Fruit fly (Drosophila melanogaster) whole organism, embryonic: ENCODE measurements around the gene CG13390.

Source experiments
- Abd-B ChIP-seq: fragments of 200-800 bp; sonication (Bioruptor generic); optimal IDR thresholded peaks from 2 replicates; lab custom pipeline; 2018; ENCODE audit warnings: missing biosample characterization, mild to moderate bottlenecking, missing genetic modification characterization, moderate library complexity
- Bdp1 ChIP-seq: fragments of 200-800 bp; sonication (Bioruptor generic); optimal IDR thresholded peaks from 3 replicates; lab custom pipeline; 2016; ENCODE audit warnings: missing biosample characterization, missing genetic modification characterization
- CG11093 ChIP-seq: fragments of 200-800 bp; sonication (Bioruptor generic); IDR thresholded peaks from 3 replicates; pipeline ENCODE4 v1.3.6; 2022; ENCODE audit warnings: missing biosample characterization, missing genetic modification characterization
- CG11696 ChIP-seq: fragments of 200-800 bp; sonication (Bioruptor generic); IDR thresholded peaks from 2 replicates; pipeline ENCODE4 v1.3.6; 2022; ENCODE audit warnings: missing biosample characterization, missing genetic modification characterization
- CG13296 ChIP-seq: fragments of 200-800 bp; sonication (Bioruptor generic); optimal IDR thresholded peaks from 3 replicates; lab custom pipeline; 2018; ENCODE audit warnings: missing biosample characterization, mild to moderate bottlenecking, missing genetic modification characterization
- CG15073 ChIP-seq: fragments of 200-800 bp; sonication (Bioruptor generic); optimal IDR thresholded peaks from 2 replicates; lab custom pipeline; 2016; ENCODE audit warnings: missing biosample characterization, missing genetic modification characterization
- CG16779 ChIP-seq: fragments of 200-800 bp; sonication (Bioruptor generic); IDR thresholded peaks from 2 replicates; pipeline ENCODE4 v1.3.6; 2022; ENCODE audit warnings: missing biosample characterization, missing genetic modification characterization
- CG1832 ChIP-seq: fragments of 200-800 bp; sonication (Bioruptor generic); optimal IDR thresholded peaks from 2 replicates; lab custom pipeline; 2017; ENCODE audit warnings: missing biosample characterization, mild to moderate bottlenecking, missing genetic modification characterization, inconsistent platforms
- CG30431 ChIP-seq: fragments of 200-800 bp; sonication (Bioruptor generic); optimal IDR thresholded peaks from 2 replicates; lab custom pipeline; 2017; ENCODE audit warnings: missing biosample characterization, missing genetic modification characterization
- CG32532 ChIP-seq: fragments of 200-800 bp; sonication (Bioruptor generic); IDR thresholded peaks from 2 replicates; pipeline ENCODE4 v1.3.6; 2022; ENCODE audit warnings: missing biosample characterization, missing genetic modification characterization
- CG3281 ChIP-seq: fragments of 200-800 bp; sonication (Bioruptor generic); optimal IDR thresholded peaks from 3 replicates; lab custom pipeline; 2017; ENCODE audit warnings: missing biosample characterization, mild to moderate bottlenecking, missing genetic modification characterization
- CG3838 ChIP-seq: fragments of 200-800 bp; sonication (Bioruptor generic); optimal IDR thresholded peaks from 3 replicates; lab custom pipeline; 2016; ENCODE audit warnings: missing biosample characterization, missing genetic modification characterization
- CG42726 ChIP-seq: fragments of 200-800 bp; sonication (Bioruptor generic); IDR thresholded peaks from 2 replicates; pipeline ENCODE4 v1.3.6; 2022; ENCODE audit warnings: missing biosample characterization, missing genetic modification characterization; ENCODE audit not compliant: partially characterized antibody
- CG4282 ChIP-seq: fragments of 200-800 bp; sonication (Bioruptor generic); optimal IDR thresholded peaks from 2 replicates; lab custom pipeline; 2016; ENCODE audit warnings: missing biosample characterization, missing genetic modification characterization
- CG4424 ChIP-seq: fragments of 200-800 bp; sonication (Bioruptor generic); optimal IDR thresholded peaks from 3 replicates; lab custom pipeline; 2016; ENCODE audit warnings: missing biosample characterization, missing genetic modification characterization
- CG8478 ChIP-seq: fragments of >200 bp; optimal IDR thresholded peaks from 2 replicates; lab custom pipeline; 2018
- CG8944 ChIP-seq: fragments of 200-800 bp; sonication (Bioruptor generic); optimal IDR thresholded peaks from 3 replicates; lab custom pipeline; 2016; ENCODE audit warnings: missing biosample characterization, missing genetic modification characterization
- CG9876 ChIP-seq: fragments of 200-800 bp; sonication (Bioruptor generic); optimal IDR thresholded peaks from 2 replicates; lab custom pipeline; 2016; ENCODE audit warnings: missing biosample characterization, missing genetic modification characterization
- CkIIα-i1 ChIP-seq: fragments of 200-800 bp; sonication (Bioruptor generic); IDR thresholded peaks from 2 replicates; pipeline ENCODE4 v1.3.6; 2022; ENCODE audit warnings: missing biosample characterization, missing genetic modification characterization
- D19A ChIP-seq: fragments of 200-800 bp; optimal IDR thresholded peaks from 3 replicates; lab custom pipeline; 2019; ENCODE audit warnings: missing biosample characterization, mild to moderate bottlenecking, missing genetic modification characterization, moderate library complexity
- Dek ChIP-seq: fragments of 200-800 bp; sonication (Bioruptor generic); optimal IDR thresholded peaks from 3 replicates; lab custom pipeline; 2019; ENCODE audit warnings: missing biosample characterization, mild to moderate bottlenecking, missing genetic modification characterization, moderate library complexity
- Dip3 ChIP-seq: fragments of 200-800 bp; sonication (Bioruptor generic); optimal IDR thresholded peaks from 3 replicates; lab custom pipeline; 2016; ENCODE audit warnings: missing biosample characterization, missing genetic modification characterization
- Dref ChIP-seq: fragments of 200-800 bp; sonication (Bioruptor generic); IDR thresholded peaks from 2 replicates; pipeline ENCODE4 v1.3.6; 2022; ENCODE audit warnings: missing biosample characterization, missing genetic modification characterization
- Drgx ChIP-seq: fragments of 200-800 bp; sonication (Bioruptor generic); IDR thresholded peaks from 2 replicates; pipeline ENCODE4 v1.3.6; 2022; ENCODE audit warnings: missing biosample characterization, missing genetic modification characterization
- E2f1 ChIP-seq: fragments of 200-800 bp; sonication (Bioruptor generic); IDR thresholded peaks from 2 replicates; pipeline ENCODE4 v1.3.6; 2022; ENCODE audit warnings: missing biosample characterization, missing genetic modification characterization
- Fer3 ChIP-seq: fragments of 200-800 bp; sonication (Bioruptor generic); optimal IDR thresholded peaks from 2 replicates; lab custom pipeline; 2018; ENCODE audit warnings: missing biosample characterization, mild to moderate bottlenecking, missing genetic modification characterization, moderate library complexity
- HmgD ChIP-seq: fragments of 200-800 bp; sonication (Bioruptor generic); optimal IDR thresholded peaks from 3 replicates; lab custom pipeline; 2016; ENCODE audit warnings: missing biosample characterization, missing genetic modification characterization
- Lhr ChIP-seq: fragments of 200-800 bp; sonication (Bioruptor generic); optimal IDR thresholded peaks from 3 replicates; lab custom pipeline; 2017; ENCODE audit warnings: mild to moderate bottlenecking, missing biosample characterization, missing genetic modification reagents, missing genetic modification characterization
- Meics ChIP-seq: fragments of 200-800 bp; sonication (Bioruptor generic); optimal IDR thresholded peaks from 2 replicates; lab custom pipeline; 2017; ENCODE audit warnings: missing biosample characterization, mild to moderate bottlenecking, missing genetic modification characterization
- Mrtf ChIP-seq: fragments of 200-800 bp; sonication (Bioruptor generic); IDR thresholded peaks from 3 replicates; pipeline ENCODE4 v1.3.6; 2022; ENCODE audit warnings: missing biosample characterization, missing genetic modification characterization
- NC2α ChIP-seq: fragments of 200-800 bp; sonication (Bioruptor generic); optimal IDR thresholded peaks from 2 replicates; lab custom pipeline; 2016; ENCODE audit warnings: missing biosample characterization, missing genetic modification characterization
- NFAT ChIP-seq: fragments of 200-800 bp; sonication (Bioruptor generic); IDR thresholded peaks from 2 replicates; pipeline ENCODE4 v1.3.6; 2022; ENCODE audit warnings: missing biosample characterization, missing genetic modification characterization
- Pdp1 ChIP-seq, 2 experiments: fragments of 200-800 bp; sonication (Bioruptor generic); optimal IDR thresholded peaks; 3 replicates each; lab custom pipeline; 2016; ENCODE audit warnings: missing biosample characterization in 2 of 2, missing genetic modification characterization in 2 of 2, mild to moderate bottlenecking in 1 of 2, moderate library complexity in 1 of 2
- Sox100B ChIP-seq: fragments of 200-800 bp; sonication (Bioruptor generic); optimal IDR thresholded peaks from 3 replicates; lab custom pipeline; 2018; ENCODE audit warnings: missing biosample characterization, mild to moderate bottlenecking, missing genetic modification characterization
- ase ChIP-seq: fragments of 200-800 bp; sonication (Bioruptor generic); IDR thresholded peaks from 3 replicates; pipeline ENCODE4 v1.3.6; 2022; ENCODE audit warnings: missing biosample characterization, missing genetic modification characterization
- ato ChIP-seq: fragments of 200-800 bp; sonication (Bioruptor generic); IDR thresholded peaks from 2 replicates; pipeline ENCODE4 v1.3.6; 2022; ENCODE audit warnings: missing biosample characterization, missing genetic modification characterization; ENCODE audit not compliant: partially characterized antibody
- cad ChIP-seq: fragments of >200 bp; optimal IDR thresholded peaks from 2 replicates; lab custom pipeline; 2017; ENCODE audit warnings: missing biosample characterization, missing genetic modification characterization
- cg ChIP-seq: fragments of 200-800 bp; sonication (Bioruptor generic); optimal IDR thresholded peaks from 3 replicates; lab custom pipeline; 2019; ENCODE audit warnings: missing biosample characterization, mild to moderate bottlenecking, missing genetic modification characterization, moderate library complexity
- crp ChIP-seq, 2 experiments: fragments of 200-800 bp; sonication (Bioruptor generic); optimal IDR thresholded peaks; 2 replicates in 1 of 2; 3 replicates in 1 of 2; lab custom pipeline; 2017; ENCODE audit warnings: missing biosample characterization in 2 of 2, missing genetic modification characterization in 2 of 2, mild to moderate bottlenecking in 1 of 2, moderate library complexity in 1 of 2
- en ChIP-seq: fragments of 200-800 bp; sonication (Bioruptor generic); optimal IDR thresholded peaks from 2 replicates; lab custom pipeline; 2016; ENCODE audit warnings: missing biosample characterization, missing genetic modification characterization
- gfzf ChIP-seq: fragments of 200-800 bp; sonication (Bioruptor generic); optimal IDR thresholded peaks from 2 replicates; lab custom pipeline; 2016; ENCODE audit warnings: missing biosample characterization, mild to moderate bottlenecking, missing genetic modification characterization, moderate library complexity
- kah ChIP-seq: fragments of 200-800 bp; sonication (Bioruptor generic); optimal IDR thresholded peaks from 2 replicates; lab custom pipeline; 2018; ENCODE audit warnings: missing biosample characterization, mild to moderate bottlenecking, missing genetic modification characterization
- mld ChIP-seq: fragments of 200-800 bp; sonication (Bioruptor generic); IDR thresholded peaks from 3 replicates; pipeline ENCODE4 v1.3.6; 2022; ENCODE audit warnings: missing biosample characterization, missing genetic modification characterization; ENCODE audit not compliant: partially characterized antibody
- pfk ChIP-seq: fragments of 200-800 bp; sonication (Bioruptor generic); optimal IDR thresholded peaks from 2 replicates; lab custom pipeline; 2018; ENCODE audit warnings: missing biosample characterization, mild to moderate bottlenecking, missing genetic modification characterization, moderate library complexity
- pita ChIP-seq: fragments of 200-800 bp; sonication (Bioruptor generic); optimal IDR thresholded peaks from 2 replicates; lab custom pipeline; 2017; ENCODE audit warnings: missing biosample characterization, mild to moderate bottlenecking, missing genetic modification characterization
- pnt ChIP-seq: fragments of 200-800 bp; sonication (Bioruptor generic); optimal IDR thresholded peaks from 3 replicates; lab custom pipeline; 2016; ENCODE audit warnings: missing biosample characterization, missing genetic modification characterization
- psq ChIP-seq: fragments of 200-800 bp; sonication (Bioruptor generic); optimal IDR thresholded peaks from 2 replicates; lab custom pipeline; 2017; ENCODE audit warnings: missing biosample characterization, missing genetic modification characterization
- sima ChIP-seq: fragments of 200-800 bp; sonication (Bioruptor generic); optimal IDR thresholded peaks from 2 replicates; lab custom pipeline; 2016; ENCODE audit warnings: missing biosample characterization, missing genetic modification characterization
- ssp ChIP-seq: fragments of 200-800 bp; sonication (Bioruptor generic); IDR thresholded peaks from 2 replicates; pipeline ENCODE4 v1.3.6; 2022; ENCODE audit warnings: missing biosample characterization, missing genetic modification characterization
- trem ChIP-seq: fragments of 200-800 bp; optimal IDR thresholded peaks from 3 replicates; lab custom pipeline; 2019; ENCODE audit warnings: missing biosample characterization, mild to moderate bottlenecking, missing genetic modification characterization, moderate library complexity
- wdn ChIP-seq: fragments of 200-800 bp; sonication (Bioruptor generic); IDR thresholded peaks from 2 replicates; pipeline ENCODE4 v1.3.6; 2022; ENCODE audit warnings: missing biosample characterization, missing genetic modification characterization

Gene CG13390

DNA sequence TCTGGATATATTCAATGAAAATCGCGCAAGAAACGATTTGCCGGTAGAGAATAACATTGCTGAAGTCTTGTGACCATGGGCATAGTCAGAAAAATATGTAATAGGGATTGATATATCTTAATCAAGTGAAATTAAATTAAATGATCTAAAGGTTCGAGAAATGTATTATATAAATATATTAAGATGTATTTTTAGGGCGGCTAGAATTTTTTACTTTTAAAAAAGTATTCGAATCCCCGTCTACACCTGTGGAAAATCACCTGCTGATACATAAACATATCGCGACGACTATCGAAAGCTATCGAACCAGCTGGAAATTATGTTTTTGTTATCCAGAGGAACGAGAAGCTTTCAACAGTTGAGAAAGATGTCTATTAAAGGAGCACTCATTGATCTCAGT lies at the start of gene CG13390, which contains the start of gene CG17294 (continued):
- TF ChIP-seq CG1832 (GFP tag; lab: Kevin White, UChicago) (peak; percentile 2), CG15073 (GFP tag; lab: Kevin White, UChicago) (peak; percentile 90), gfzf (GFP tag; lab: Kevin White, UChicago) (no peak), Bdp1 (GFP tag; lab: Kevin White, UChicago) (peak; percentile 88), CG11093 (GFP tag; lab: Robert Waterston, UW) (peak; percentile 99), kah (GFP tag; lab: Kevin White, UChicago) (peak; percentile 99), CG30431 (peak; percentile 98), pita (no peak), Pdp1 (GFP tag; optimal IDR thresholded peaks at IDR 0.05; lab: Kevin White, UChicago) (peak; percentile 96 to 97), CG42726 (GFP tag; lab: Robert Waterston, UW) (peak; percentile 63), ato (GFP tag; lab: Robert Waterston, UW) (0 out of 2 replicates have a peak, but pooled peaks have one; percentile 40), NFAT (GFP tag; lab: Robert Waterston, UW) (peak; percentile 100), psq (peak; percentile 97), Drgx (GFP tag; lab: Robert Waterston, UW) (peak; percentile 100), crp (GFP tag; optimal IDR thresholded peaks at IDR 0.05; lab: Kevin White, UChicago) (peak; percentile 52 to 85), ssp (peak; percentile 96), CG16779 (GFP tag; lab: Robert Waterston, UW) (peak; percentile 99), Lhr (GFP tag; lab: Kevin White, UChicago) (peak; percentile 97), CG3838 (GFP tag; lab: Kevin White, UChicago) (peak; percentile 96), wdn (GFP tag; lab: Robert Waterston, UW) (peak; percentile 100), CG32532 (GFP tag; lab: Robert Waterston, UW) (peak; percentile 100), E2f1 (GFP tag; lab: Robert Waterston, UW) (peak; percentile 100), Abd-B (GFP tag; lab: Kevin White, UChicago) (peak; percentile 100), Fer3 (tag; lab: Kevin White, UChicago) (peak; percentile 100), en (GFP tag; lab: Kevin White, UChicago) (peak; percentile 79), CG4424 (GFP tag; lab: Kevin White, UChicago) (peak; percentile 99), NC2α (GFP tag; lab: Kevin White, UChicago) (peak; percentile 70), HmgD (GFP tag; lab: Kevin White, UChicago) (peak; percentile 10), CG9876 (GFP tag; lab: Kevin White, UChicago) (peak; percentile 55), cad (GFP tag; lab: Kevin White, UChicago) (no peak), CG8944 (GFP tag; lab: Kevin White, UChicago) (peak; percentile 84), Meics (GFP tag; lab: Kevin White, UChicago) (peak; percentile 100), CG13296 (GFP tag; lab: Kevin White, UChicago) (peak; percentile 100), Sox100B (GFP tag; lab: Kevin White, UChicago) (peak; percentile 99), Dek (tag; lab: Kevin White, UChicago) (peak; percentile 100), CG3281 (GFP tag; lab: Kevin White, UChicago) (peak; percentile 100), sima (GFP tag; lab: Kevin White, UChicago) (peak; percentile 89), CG8478 (lab: Kevin White, UChicago) (no peak), pfk (GFP tag; lab: Kevin White, UChicago) (peak; percentile 79), Dref (GFP tag; lab: Robert Waterston, UW) (peak; percentile 65), Dip3 (GFP tag; lab: Kevin White, UChicago) (peak; percentile 95), pnt (GFP tag; lab: Kevin White, UChicago) (peak; percentile 93), cg (GFP tag; lab: Kevin White, UChicago) (no peak), CG11696 (GFP tag; lab: Robert Waterston, UW) (peak; percentile 98), Mrtf (GFP tag; lab: Robert Waterston, UW) (peak; percentile 99), mld (GFP tag; lab: Robert Waterston, UW) (no peak), D19A (tag; lab: Kevin White, UChicago) (peak; percentile 98), CkIIα-i1 (GFP tag; lab: Robert Waterston, UW) (peak; percentile 98), trem (tag; lab: Kevin White, UChicago) (peak; percentile 97), ase (GFP tag; lab: Robert Waterston, UW) (peak; percentile 99), CG4282 (GFP tag; lab: Kevin White, UChicago) (peak; percentile 81)
